Worm (Caenorhabditis elegans) whole organism, L3 larva: ENCODE data around the gene F26D2.16.

Experiments used
- aly-2 ChIP-seq: fragments of 150-350 bp; optimal IDR thresholded peaks from 2 replicates; lab custom pipeline; 2014; ENCODE audit warnings: missing biosample characterization, missing genetic modification characterization
- ceh-16 ChIP-seq: sonication (generic microtip); optimal IDR thresholded peaks from 2 replicates; lab custom pipeline; 2017; ENCODE audit warnings: missing biosample characterization, missing genetic modification characterization
- nfya-1 ChIP-seq: sonication (generic microtip); optimal IDR thresholded peaks from 2 replicates; lab custom pipeline; 2017; ENCODE audit warnings: missing genetic modification characterization, mild to moderate bottlenecking, missing compliant biosample characterization, antibody characterized with exemption, moderate library complexity; ENCODE audit not compliant: insufficient read depth
- nhr-11 ChIP-seq: fragments of 150-350 bp; optimal IDR thresholded peaks from 2 replicates; lab custom pipeline; 2014; ENCODE audit warnings: missing biosample characterization, missing genetic modification characterization
- nhr-76 ChIP-seq: fragments of 150-350 bp; sonication (generic microtip); optimal IDR thresholded peaks from 5 replicates; lab custom pipeline; 2014; ENCODE audit warnings: missing biosample characterization, missing genetic modification characterization
- pha-4 ChIP-seq: fragments of 150-350 bp; optimal IDR thresholded peaks from 2 replicates; lab custom pipeline; 2014; ENCODE audit warnings: missing biosample characterization, missing genetic modification reagents, missing genetic modification characterization
- skn-1 ChIP-seq: fragments of 150-350 bp; optimal IDR thresholded peaks from 2 replicates; lab custom pipeline; 2014; ENCODE audit warnings: missing biosample characterization, missing genetic modification characterization
- tbx-2 ChIP-seq: sonication (generic microtip); optimal IDR thresholded peaks from 2 replicates; lab custom pipeline; 2016; ENCODE audit warnings: mild to moderate bottlenecking, missing genetic modification characterization, missing compliant biosample characterization
- unc-39 ChIP-seq: sonication (generic microtip); optimal IDR thresholded peaks from 4 replicates; lab custom pipeline; 2017; ENCODE audit warnings: missing biosample characterization, missing genetic modification characterization
- unc-62 ChIP-seq: fragments of 150-350 bp; sonication (generic microtip); optimal IDR thresholded peaks from 4 replicates; lab custom pipeline; 2014; ENCODE audit warnings: missing biosample characterization, missing genetic modification reagents, missing genetic modification characterization
- zag-1 ChIP-seq: fragments of 150-350 bp; optimal IDR thresholded peaks from 2 replicates; lab custom pipeline; 2014; ENCODE audit warnings: missing biosample characterization, missing genetic modification characterization
- ztf-11 ChIP-seq: fragments of 150-350 bp; optimal IDR thresholded peaks from 2 replicates; lab custom pipeline; 2014; ENCODE audit warnings: missing biosample characterization, missing genetic modification characterization

DNA sequence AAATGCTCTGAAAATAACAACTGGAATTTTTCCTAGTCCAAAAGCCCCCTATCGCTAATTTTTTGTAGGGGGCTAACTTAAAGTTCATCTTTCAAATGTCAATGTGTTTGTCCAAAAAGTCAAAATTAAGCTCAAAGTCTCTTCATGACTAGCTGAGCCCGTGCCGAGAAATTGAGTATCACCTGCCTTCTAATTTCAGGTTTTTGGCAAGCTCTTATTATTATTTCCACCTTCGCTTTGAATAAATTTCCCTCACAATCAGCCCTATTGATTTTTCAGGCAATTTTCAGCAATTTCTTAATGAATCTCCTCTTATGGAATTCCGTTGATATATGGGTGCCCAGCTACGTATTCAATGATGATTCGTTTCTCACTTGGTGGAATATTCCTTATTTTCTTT lies 20.3 kb downstream of the F26D2.16 start, which contains the start of gene sre-36:
- no peak for TF ChIP-seq tbx-2 (tag; lab: Kevin White, UChicago)
- no peak for TF ChIP-seq ceh-16 (tag; lab: Kevin White, UChicago)
- no peak for TF ChIP-seq pha-4 (tag; lab: Kevin White, UChicago)
- no peak for TF ChIP-seq unc-62 (GFP tag; lab: Kevin White, UChicago)
- no peak for TF ChIP-seq aly-2 (tag; lab: Kevin White, UChicago)
- no peak for TF ChIP-seq skn-1
- no peak for TF ChIP-seq ztf-11
- TF ChIP-seq nfya-1 (tag; lab: Kevin White, UChicago): no peak
- no peak for TF ChIP-seq unc-39 (tag; lab: Kevin White, UChicago)
- TF ChIP-seq nhr-76 (tag; lab: Kevin White, UChicago): no peak
- no peak for TF ChIP-seq zag-1 (tag; lab: Kevin White, UChicago)
- no peak for TF ChIP-seq nhr-11 (tag; lab: Kevin White, UChicago)
